Fruit fly (Drosophila melanogaster) whole organism, adult: Measurements from ENCODE around the gene eIF4EHP.

Experiments used
- CG14711 ChIP-seq: fragments of 200-800 bp; sonication (Bioruptor generic); optimal IDR thresholded peaks from 2 replicates; lab custom pipeline; 2018; ENCODE audit warnings: missing biosample characterization, mild to moderate bottlenecking, missing genetic modification characterization, moderate library complexity
- CG1620 ChIP-seq: fragments of 200-800 bp; sonication (Bioruptor generic); optimal IDR thresholded peaks from 2 replicates; lab custom pipeline; 2016; ENCODE audit warnings: missing biosample characterization, missing genetic modification characterization
- bab1 ChIP-seq: fragments of 200-800 bp; sonication (Bioruptor generic); optimal IDR thresholded peaks from 3 replicates; lab custom pipeline; 2019; ENCODE audit warnings: missing biosample characterization, mild to moderate bottlenecking, missing genetic modification characterization, moderate library complexity
- cnc ChIP-seq, 2 experiments: fragments of >200 bp; optimal IDR thresholded peaks; 2 replicates each; lab custom pipeline; 2017
- pad ChIP-seq: fragments of 200-800 bp; sonication (Bioruptor generic); optimal IDR thresholded peaks from 3 replicates; lab custom pipeline; 2017; ENCODE audit warnings: missing biosample characterization, missing genetic modification characterization, mild to moderate bottlenecking, moderate library complexity, missing genetic modification reagents
- toe ChIP-seq: fragments of 200-800 bp; sonication (Bioruptor generic); optimal IDR thresholded peaks from 2 replicates; lab custom pipeline; 2016; ENCODE audit warnings: missing biosample characterization, missing genetic modification characterization

dm6 chr3R:24100717-24101116, 8.0 kb downstream of the eIF4EHP start:
- TF ChIP-seq toe (GFP tag; lab: Kevin White, UChicago) = no peak
- no peak for TF ChIP-seq CG14711
- TF ChIP-seq bab1 (GFP tag; lab: Kevin White, UChicago) = no peak
- no peak for TF ChIP-seq CG1620 (GFP tag; lab: Kevin White, UChicago)
- TF ChIP-seq cnc (optimal IDR thresholded peaks at IDR 0.05; lab: Kevin White, UChicago) = no peak
- no peak for TF ChIP-seq pad (GFP tag; lab: Kevin White, UChicago)
